Fruit fly (Drosophila melanogaster) whole organism, larva: Measurements from ENCODE around the gene Vm26Ab.

Source experiments
- noc ChIP-seq: fragments of 200-800 bp; sonication (Bioruptor generic); optimal IDR thresholded peaks from 3 replicates; lab custom pipeline; 2019; ENCODE audit warnings: missing biosample characterization, mild to moderate bottlenecking, missing genetic modification characterization, moderate library complexity

The Vm26Ab gene

DNA sequence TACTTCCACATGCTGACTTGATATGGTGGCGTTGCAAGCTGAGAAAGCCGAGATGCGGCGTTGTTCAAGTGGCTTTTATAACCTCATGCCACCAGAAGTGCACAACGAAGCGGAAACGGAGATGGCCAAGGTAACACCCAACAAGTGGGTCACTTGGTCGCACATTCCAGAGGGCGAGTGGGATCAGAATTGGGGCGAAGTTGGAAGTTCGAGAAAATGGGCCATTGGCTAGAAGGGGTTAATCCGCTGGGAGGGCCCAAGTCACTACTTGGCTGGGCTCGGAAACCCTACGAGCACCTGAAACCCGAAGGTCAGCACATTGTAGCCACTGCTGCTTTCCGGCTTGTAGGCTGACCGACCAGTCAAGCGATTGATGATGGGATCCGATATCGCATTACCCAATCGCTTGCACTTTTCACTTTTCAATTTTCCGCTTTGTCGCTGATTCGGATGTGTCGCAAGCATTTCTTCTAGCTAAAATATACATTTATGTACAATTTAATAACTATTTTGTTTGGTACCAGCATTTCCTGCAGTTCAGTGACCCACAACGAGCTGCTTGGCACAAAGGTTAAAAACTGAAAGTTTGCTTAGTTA, 1.9 kb downstream of the Vm26Ab start, which contains the start of gene Vm26Ac:
Gene Vm26Ac, minus strand, starts transcription at position 51 of the 597 bp plus-strand sequence.
- no peak for TF ChIP-seq noc (tag; lab: Kevin White, UChicago)

dm6 chr2L:5959863-5960658, 3.3 kb downstream of the Vm26Ab start, which contains the start of gene Vm26Aa:
Gene Vm26Aa (minus strand): TSS chr2L:5960340.
- TF ChIP-seq noc (tag; lab: Kevin White, UChicago), result no peak

DNA sequence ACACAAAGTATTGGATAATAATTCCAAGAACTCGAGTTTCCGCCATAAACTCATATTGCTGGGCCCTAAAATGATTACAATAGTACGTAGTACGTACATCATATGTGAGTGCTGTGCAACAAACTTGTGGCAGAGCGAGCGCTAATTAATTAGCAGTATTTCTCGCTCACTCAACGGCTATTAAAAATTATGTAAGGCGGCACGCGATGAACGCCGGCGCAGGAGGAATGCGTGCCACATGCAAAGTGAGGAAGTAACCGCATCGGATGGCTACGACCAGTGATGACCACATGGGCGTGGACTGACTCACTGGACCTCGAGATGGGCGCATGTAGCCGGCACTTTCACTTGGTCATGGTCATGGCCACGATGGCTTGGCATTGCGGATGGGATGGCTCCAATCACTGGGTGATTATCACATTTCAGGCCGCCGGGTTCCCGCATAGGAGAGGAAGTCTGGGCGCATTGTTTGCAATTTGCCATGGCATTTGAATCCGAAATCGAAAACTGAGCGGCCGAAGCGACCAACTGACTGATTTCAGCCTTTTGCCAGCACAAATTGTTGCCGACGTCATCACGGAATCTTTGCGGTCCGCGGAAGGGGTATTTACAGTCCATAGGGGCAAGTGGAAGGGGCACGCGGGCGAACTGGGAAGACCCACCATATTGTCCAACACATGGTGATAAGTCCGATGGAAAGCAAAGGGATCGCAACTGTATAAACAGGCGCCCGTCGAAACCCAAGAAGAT, 4.5 kb downstream of the Vm26Ab start:
- no peak for TF ChIP-seq noc (tag; lab: Kevin White, UChicago)

- TF ChIP-seq noc (tag; lab: Kevin White, UChicago), result no peak
Observed at dm6 chr2L:5963251-5963650, 6.4 kb downstream of the Vm26Ab start.

- TF ChIP-seq noc (tag; lab: Kevin White, UChicago), result no peak
Observed at dm6 chr2L:5964211-5964610, 7.4 kb downstream of the Vm26Ab start.

- no peak for TF ChIP-seq noc (tag; lab: Kevin White, UChicago)
Observed at dm6 chr2L:5964851-5965250, 8.0 kb downstream of the Vm26Ab start, which contains the start of gene psd. Gene psd (minus strand): TSS chr2L:5964951.

- no peak for TF ChIP-seq noc (tag; lab: Kevin White, UChicago)
Observed at dm6 chr2L:5967702-5968616, 11.2 kb downstream of the Vm26Ab start, which contains the start of the genes CG13992 and Ucp4C. Gene CG13992 (minus strand): TSS chr2L:5967752. Gene Ucp4C (plus strand): TSS chr2L:5968566.

dm6 chr2L:5969559-5969958, 12.8 kb downstream of the Vm26Ab start, which contains the start of gene Ucp4B:
Gene Ucp4B (plus strand): TSS chr2L:5969859.
- no peak for TF ChIP-seq noc (tag; lab: Kevin White, UChicago)

dm6 chr2L:5971093-5971808, 14.4 kb downstream of the Vm26Ab start:
- no peak for TF ChIP-seq noc (tag; lab: Kevin White, UChicago)

- TF ChIP-seq noc (tag; lab: Kevin White, UChicago), result peak; percentile 58
Observed at dm6 chr2L:5972005-5972404, 15.2 kb downstream of the Vm26Ab start.

DNA sequence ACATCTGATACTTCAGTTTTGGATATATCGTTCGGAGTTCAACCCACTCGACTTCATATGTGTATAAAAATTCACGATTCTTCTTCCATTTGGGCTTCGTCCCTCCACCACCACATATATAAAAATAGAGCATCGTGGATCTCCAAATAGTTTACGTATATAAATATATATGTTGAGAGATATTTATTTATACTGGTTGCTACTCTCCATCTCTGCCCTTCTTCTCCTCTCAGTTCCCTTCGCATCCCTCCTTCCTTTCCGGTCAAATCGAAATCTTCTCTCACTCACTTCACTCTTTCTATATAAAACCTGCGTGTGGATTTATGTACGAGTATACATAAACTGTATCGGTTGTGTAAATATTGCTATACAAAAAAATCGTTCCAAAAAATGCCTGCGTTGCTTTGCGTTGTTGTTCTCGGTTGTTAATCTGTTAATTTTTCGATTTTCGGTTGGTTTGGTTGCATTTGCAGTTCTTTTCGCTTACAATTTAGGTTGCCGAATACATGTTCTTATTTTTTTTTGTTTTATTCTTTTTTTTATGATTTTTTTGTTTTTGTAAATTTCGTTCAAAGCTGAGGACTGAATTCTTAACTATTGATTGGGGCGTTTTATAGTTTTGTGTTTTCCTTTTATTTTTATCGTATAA, 15.9 kb downstream of the Vm26Ab start:
- no peak for TF ChIP-seq noc (tag; lab: Kevin White, UChicago)

DNA sequence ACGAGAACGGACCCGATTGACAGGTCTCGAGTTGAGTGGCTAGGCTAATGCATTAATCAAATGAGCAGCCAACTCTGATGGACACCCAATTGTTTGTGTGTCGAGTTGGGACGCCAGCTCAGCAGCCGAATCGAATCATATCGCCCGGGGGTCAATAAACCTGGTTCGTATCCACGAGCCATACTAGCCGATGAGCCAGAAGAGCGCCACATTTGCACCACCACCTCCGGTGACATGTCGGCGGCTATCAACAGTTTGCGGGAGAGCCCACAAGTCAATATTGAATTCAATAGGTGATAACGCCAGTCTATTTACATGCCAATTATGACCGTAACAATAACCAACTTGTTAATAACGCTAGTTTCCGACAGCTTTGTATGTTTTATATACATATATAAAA, 17.3 kb downstream of the Vm26Ab start:
- TF ChIP-seq noc (tag; lab: Kevin White, UChicago), result peak; percentile 34

DNA sequence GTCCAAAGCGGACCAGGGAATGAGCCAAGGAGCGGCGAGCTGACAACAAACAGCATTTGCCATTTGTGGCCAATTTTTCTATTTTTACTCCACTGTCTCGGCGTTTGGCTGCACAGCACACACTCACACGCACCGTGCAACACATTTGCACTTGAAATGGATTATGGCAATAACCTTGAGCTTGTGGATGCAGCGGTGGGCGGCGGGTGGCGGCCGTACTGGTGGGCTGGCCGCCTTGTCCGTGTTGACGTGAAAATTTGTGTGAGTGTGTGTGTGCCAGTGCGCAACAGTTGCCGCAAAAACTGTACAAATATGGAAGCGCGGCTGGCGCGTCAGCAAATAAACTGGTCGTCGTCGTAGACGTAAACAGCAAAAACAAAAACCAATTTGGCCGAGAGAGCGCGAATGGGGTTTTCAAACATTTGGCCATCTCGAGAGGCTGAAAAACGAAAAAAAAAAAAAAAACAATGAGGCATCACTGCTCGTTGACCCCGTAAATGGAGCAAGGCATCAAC, 18.3 kb downstream of the Vm26Ab start:
- no peak for TF ChIP-seq noc (tag; lab: Kevin White, UChicago)
